Fruit fly (Drosophila melanogaster) whole organism, embryonic: ENCODE measurements around the gene CG8892.

Experiments used
- Aef1 ChIP-seq: fragments of 200-800 bp; sonication (Bioruptor generic); IDR thresholded peaks from 3 replicates; pipeline ENCODE4 v1.3.6; 2022; ENCODE audit warnings: missing biosample characterization, missing genetic modification characterization
- CG10431 ChIP-seq: fragments of 200-800 bp; sonication (Bioruptor generic); optimal IDR thresholded peaks from 3 replicates; lab custom pipeline; 2018; ENCODE audit warnings: missing biosample characterization, mild to moderate bottlenecking, missing genetic modification characterization
- CG10565 ChIP-seq: fragments of 200-800 bp; sonication (Bioruptor generic); optimal IDR thresholded peaks from 3 replicates; lab custom pipeline; 2016; ENCODE audit warnings: missing biosample characterization, mild to moderate bottlenecking, missing genetic modification characterization
- CG12659 ChIP-seq: fragments of 200-800 bp; sonication (Bioruptor generic); optimal IDR thresholded peaks from 3 replicates; lab custom pipeline; 2017; ENCODE audit warnings: mild to moderate bottlenecking, missing biosample characterization, missing genetic modification reagents, missing genetic modification characterization
- CG12744 ChIP-seq: fragments of 200-800 bp; sonication (Bioruptor generic); optimal IDR thresholded peaks from 2 replicates; lab custom pipeline; 2016; ENCODE audit warnings: missing biosample characterization, missing genetic modification characterization
- CG13424 ChIP-seq: fragments of 200-800 bp; sonication (Bioruptor generic); optimal IDR thresholded peaks from 2 replicates; lab custom pipeline; 2019; ENCODE audit warnings: missing biosample characterization, mild to moderate bottlenecking, missing genetic modification characterization, moderate library complexity
- CG14441 ChIP-seq: fragments of 200-800 bp; sonication (Bioruptor generic); IDR thresholded peaks from 2 replicates; pipeline ENCODE4 v1.3.6; 2022; ENCODE audit warnings: missing biosample characterization, missing genetic modification characterization
- CG15073 ChIP-seq: fragments of 200-800 bp; sonication (Bioruptor generic); optimal IDR thresholded peaks from 2 replicates; lab custom pipeline; 2016; ENCODE audit warnings: missing biosample characterization, missing genetic modification characterization
- CG15514 ChIP-seq: fragments of 200-800 bp; sonication (Bioruptor generic); optimal IDR thresholded peaks from 3 replicates; lab custom pipeline; 2017; ENCODE audit warnings: missing biosample characterization, missing genetic modification characterization, mild to moderate bottlenecking, moderate library complexity, missing genetic modification reagents
- CG17912 ChIP-seq: fragments of 200-800 bp; sonication (Bioruptor generic); optimal IDR thresholded peaks from 2 replicates; lab custom pipeline; 2018; ENCODE audit warnings: missing biosample characterization, mild to moderate bottlenecking, missing genetic modification characterization
- CG18599 ChIP-seq: fragments of 200-800 bp; sonication (Bioruptor generic); optimal IDR thresholded peaks from 3 replicates; lab custom pipeline; 2017; ENCODE audit warnings: missing biosample characterization, missing genetic modification characterization, mild to moderate bottlenecking, moderate library complexity, missing genetic modification reagents
- CG18619 ChIP-seq: fragments of 200-800 bp; sonication (Bioruptor generic); optimal IDR thresholded peaks from 3 replicates; lab custom pipeline; 2017; ENCODE audit warnings: missing biosample characterization, mild to moderate bottlenecking, missing genetic modification characterization
- CG2202 ChIP-seq: fragments of 200-800 bp; sonication (Bioruptor generic); optimal IDR thresholded peaks from 2 replicates; lab custom pipeline; 2018; ENCODE audit warnings: missing biosample characterization, mild to moderate bottlenecking, missing genetic modification characterization
- CG2889 ChIP-seq: fragments of 200-800 bp; sonication (Bioruptor generic); IDR thresholded peaks from 3 replicates; pipeline ENCODE4 v1.3.6; 2022; ENCODE audit warnings: missing biosample characterization, missing genetic modification characterization
- CG30403 ChIP-seq: fragments of 200-800 bp; sonication (Bioruptor generic); optimal IDR thresholded peaks from 3 replicates; lab custom pipeline; 2016; ENCODE audit warnings: missing biosample characterization, missing genetic modification characterization
- CG31365 ChIP-seq: fragments of 200-800 bp; sonication (Bioruptor generic); optimal IDR thresholded peaks from 2 replicates; lab custom pipeline; 2018; ENCODE audit warnings: missing biosample characterization, mild to moderate bottlenecking, missing genetic modification characterization
- CG32772 ChIP-seq: fragments of 200-800 bp; sonication (Bioruptor generic); IDR thresholded peaks from 2 replicates; pipeline ENCODE4 v1.3.6; 2022; ENCODE audit warnings: missing biosample characterization, missing genetic modification characterization
- CG6765 ChIP-seq: fragments of 200-800 bp; sonication (Bioruptor generic); optimal IDR thresholded peaks from 3 replicates; lab custom pipeline; 2017; ENCODE audit warnings: missing biosample characterization, mild to moderate bottlenecking, missing genetic modification characterization
- CG8089 ChIP-seq: fragments of 200-800 bp; sonication (Bioruptor generic); optimal IDR thresholded peaks from 3 replicates; lab custom pipeline; 2016; ENCODE audit warnings: missing biosample characterization, missing genetic modification characterization
- CoRest ChIP-seq: fragments of 200-800 bp; sonication (Bioruptor generic); optimal IDR thresholded peaks from 3 replicates; lab custom pipeline; 2018; ENCODE audit warnings: missing biosample characterization, mild to moderate bottlenecking, missing genetic modification characterization, moderate library complexity
- Dp ChIP-seq: fragments of 200-800 bp; sonication (Bioruptor generic); optimal IDR thresholded peaks from 2 replicates; lab custom pipeline; 2018; ENCODE audit warnings: missing biosample characterization, mild to moderate bottlenecking, missing genetic modification characterization, moderate library complexity
- Ets65A ChIP-seq: fragments of 200-800 bp; sonication (Bioruptor generic); peaks from one replicate; lab custom pipeline; 2016; ENCODE audit warnings: missing biosample characterization, missing genetic modification characterization
- H2.0 ChIP-seq: fragments of 200-800 bp; sonication (Bioruptor generic); IDR thresholded peaks from 2 replicates; pipeline ENCODE4 v1.3.6; 2022; ENCODE audit warnings: missing biosample characterization, missing genetic modification characterization
- HLHmδ ChIP-seq: fragments of 200-800 bp; sonication (Bioruptor generic); optimal IDR thresholded peaks from 2 replicates; lab custom pipeline; 2018; ENCODE audit warnings: missing biosample characterization, mild to moderate bottlenecking, missing genetic modification characterization, moderate library complexity
- Hand ChIP-seq: fragments of 200-800 bp; sonication (Bioruptor generic); optimal IDR thresholded peaks from 2 replicates; lab custom pipeline; 2017; ENCODE audit warnings: mild to moderate bottlenecking, missing biosample characterization, missing genetic modification reagents, missing genetic modification characterization
- Med ChIP-seq: fragments of 200-800 bp; sonication (Bioruptor generic); peaks from one replicate; lab custom pipeline; 2016; ENCODE audit warnings: missing biosample characterization, missing genetic modification characterization, mild to moderate bottlenecking, inconsistent platforms, moderate library complexity
- Mrtf ChIP-seq: fragments of 200-800 bp; sonication (Bioruptor generic); IDR thresholded peaks from 3 replicates; pipeline ENCODE4 v1.3.6; 2022; ENCODE audit warnings: missing biosample characterization, missing genetic modification characterization
- Nf-YA ChIP-seq: fragments of 200-800 bp; sonication (Bioruptor generic); IDR thresholded peaks from 2 replicates; pipeline ENCODE4 v1.3.6; 2022; ENCODE audit warnings: missing biosample characterization, missing genetic modification characterization
- Trl ChIP-seq, 3 experiments: fragments of >200 bp in 2 of 3; fragments of 200-800 bp in 1 of 3; sonication (Bioruptor generic) in 1 of 3; optimal IDR thresholded peaks; 2 replicates in 1 of 3; 3 replicates in 2 of 3; lab custom pipeline; 2016 to 2017; ENCODE audit warnings: missing biosample characterization in 1 of 3, missing genetic modification characterization in 1 of 3
- Xrp1 ChIP-seq: fragments of 200-800 bp; sonication (Bioruptor generic); IDR thresholded peaks from 2 replicates; pipeline ENCODE4 v1.3.6; 2022; ENCODE audit warnings: missing biosample characterization, missing genetic modification characterization
- aop ChIP-seq: fragments of 200-800 bp; sonication (Bioruptor generic); IDR thresholded peaks from 2 replicates; pipeline ENCODE4 v1.3.6; 2022; ENCODE audit warnings: missing biosample characterization, missing genetic modification characterization
- cato ChIP-seq: fragments of 200-800 bp; sonication (Bioruptor generic); optimal IDR thresholded peaks from 2 replicates; lab custom pipeline; 2016; ENCODE audit warnings: missing biosample characterization, missing genetic modification characterization, borderline replicate concordance
- dimm ChIP-seq: fragments of 200-800 bp; sonication (Bioruptor generic); IDR thresholded peaks from 2 replicates; pipeline ENCODE4 v1.3.6; 2022; ENCODE audit warnings: missing biosample characterization, missing genetic modification characterization
- eyg ChIP-seq: fragments of 200-800 bp; sonication (Bioruptor generic); optimal IDR thresholded peaks from 3 replicates; lab custom pipeline; 2016; ENCODE audit warnings: missing biosample characterization, missing genetic modification characterization
- fd64A ChIP-seq: fragments of 200-800 bp; sonication (Bioruptor generic); optimal IDR thresholded peaks from 3 replicates; lab custom pipeline; 2018; ENCODE audit warnings: missing biosample characterization, mild to moderate bottlenecking, missing genetic modification characterization
- fd96Cb ChIP-seq: fragments of 200-800 bp; sonication (Bioruptor generic); optimal IDR thresholded peaks from 2 replicates; lab custom pipeline; 2018; ENCODE audit warnings: missing biosample characterization, mild to moderate bottlenecking, missing genetic modification characterization, moderate library complexity
- ftz-f1 ChIP-seq: fragments of 200-800 bp; sonication (Bioruptor generic); optimal IDR thresholded peaks from 2 replicates; lab custom pipeline; 2016; ENCODE audit warnings: missing biosample characterization, missing genetic modification characterization
- gcm ChIP-seq: fragments of 200-800 bp; sonication (Bioruptor generic); optimal IDR thresholded peaks from 2 replicates; lab custom pipeline; 2019; ENCODE audit warnings: missing biosample characterization, mild to moderate bottlenecking, missing genetic modification characterization, moderate library complexity
- h ChIP-seq: fragments of >200 bp; optimal IDR thresholded peaks from 2 replicates; lab custom pipeline; 2017
- jigr1 ChIP-seq: fragments of 200-800 bp; sonication (Bioruptor generic); IDR thresholded peaks from 3 replicates; pipeline ENCODE4 v1.3.6; 2022; ENCODE audit warnings: missing biosample characterization, missing genetic modification characterization
- mld ChIP-seq: fragments of 200-800 bp; sonication (Bioruptor generic); IDR thresholded peaks from 3 replicates; pipeline ENCODE4 v1.3.6; 2022; ENCODE audit warnings: missing biosample characterization, missing genetic modification characterization; ENCODE audit not compliant: partially characterized antibody
- nerfin-1 ChIP-seq: fragments of 200-800 bp; sonication (Bioruptor generic); optimal IDR thresholded peaks from 3 replicates; lab custom pipeline; 2019; ENCODE audit warnings: missing biosample characterization, mild to moderate bottlenecking, missing genetic modification characterization, moderate library complexity
- pita ChIP-seq: fragments of 200-800 bp; sonication (Bioruptor generic); optimal IDR thresholded peaks from 2 replicates; lab custom pipeline; 2017; ENCODE audit warnings: missing biosample characterization, mild to moderate bottlenecking, missing genetic modification characterization
- pum ChIP-seq: fragments of 200-800 bp; sonication (Bioruptor generic); optimal IDR thresholded peaks from 2 replicates; lab custom pipeline; 2016; ENCODE audit warnings: missing biosample characterization, missing genetic modification characterization
- run ChIP-seq: fragments of 200-800 bp; sonication (Bioruptor generic); optimal IDR thresholded peaks from 3 replicates; lab custom pipeline; 2018; ENCODE audit warnings: missing biosample characterization, mild to moderate bottlenecking, missing genetic modification characterization
- salm ChIP-seq: fragments of 200-800 bp; sonication (Bioruptor generic); optimal IDR thresholded peaks from 2 replicates; lab custom pipeline; 2018; ENCODE audit warnings: missing biosample characterization, mild to moderate bottlenecking, missing genetic modification characterization
- sd ChIP-seq: fragments of 200-800 bp; sonication (Bioruptor generic); optimal IDR thresholded peaks from 3 replicates; lab custom pipeline; 2018; ENCODE audit warnings: missing biosample characterization, mild to moderate bottlenecking, missing genetic modification characterization, moderate library complexity
- slbo ChIP-seq: fragments of 200-800 bp; sonication (Bioruptor generic); IDR thresholded peaks from 2 replicates; pipeline ENCODE4 v1.3.6; 2022; ENCODE audit warnings: missing biosample characterization, missing genetic modification characterization
- ssp ChIP-seq: fragments of 200-800 bp; sonication (Bioruptor generic); IDR thresholded peaks from 2 replicates; pipeline ENCODE4 v1.3.6; 2022; ENCODE audit warnings: missing biosample characterization, missing genetic modification characterization
- tna ChIP-seq: fragments of 200-800 bp; sonication (Bioruptor generic); IDR thresholded peaks from 2 replicates; pipeline ENCODE4 v1.3.6; 2022; ENCODE audit warnings: missing biosample characterization, missing genetic modification characterization; ENCODE audit not compliant: partially characterized antibody
- toy ChIP-seq: fragments of 200-800 bp; sonication (Bioruptor generic); IDR thresholded peaks from 2 replicates; pipeline ENCODE4 v1.3.6; 2022; ENCODE audit warnings: missing biosample characterization, missing genetic modification characterization

The CG8892 gene

dm6 chr2L:4945300-4945699 lies 36.1 kb downstream of the CG8892 start, which contains the start of the genes mRpL24 and betaggt-I (continued):
- peak; percentile 90 for TF ChIP-seq CG17912 (GFP tag; lab: Kevin White, UChicago)
- TF ChIP-seq toy: peak; percentile 88
- peak; percentile 95 for TF ChIP-seq nerfin-1 (tag; lab: Kevin White, UChicago)
- TF ChIP-seq jigr1: peak; percentile 67; the same call in 2 of the 3 replicates
- peak; percentile 98 for TF ChIP-seq CG12659 (GFP tag; lab: Kevin White, UChicago)
- peak; percentile 77 for TF ChIP-seq Hand (GFP tag; lab: Kevin White, UChicago)
- TF ChIP-seq CG15514 (GFP tag; lab: Kevin White, UChicago): peak; percentile 92
- peak; percentile 93 for TF ChIP-seq CG6765
- peak; percentile 91 for TF ChIP-seq Mrtf (GFP tag; lab: Robert Waterston, UW)
- TF ChIP-seq ssp (GFP tag; lab: Robert Waterston, UW): peak; percentile 88
- peak; percentile 98 for TF ChIP-seq CoRest
- TF ChIP-seq Nf-YA: peak; percentile 90
- TF ChIP-seq CG15073 (GFP tag; lab: Kevin White, UChicago): peak; percentile 71
- TF ChIP-seq CG2202 (tag; lab: Kevin White, UChicago): peak; percentile 89
- TF ChIP-seq CG31365 (tag; lab: Kevin White, UChicago): peak; percentile 66
- peak; percentile 99 for TF ChIP-seq Xrp1
- peak; percentile 92 for TF ChIP-seq Med (GFP tag; lab: Kevin White, UChicago)
- peak; percentile 53 for TF ChIP-seq fd64A (GFP tag; lab: Kevin White, UChicago)
- peak; percentile 97 for TF ChIP-seq slbo
- TF ChIP-seq CG30403 (GFP tag; lab: Kevin White, UChicago): peak; percentile 98
- peak; percentile 71 for TF ChIP-seq CG10565
- no peak for TF ChIP-seq mld (GFP tag; lab: Robert Waterston, UW)
- TF ChIP-seq Dp (GFP tag; lab: Kevin White, UChicago): peak; percentile 25
- TF ChIP-seq gcm (GFP tag; lab: Kevin White, UChicago): peak; percentile 96
- peak; percentile 95 for TF ChIP-seq CG2889 (GFP tag; lab: Robert Waterston, UW)
- peak; percentile 89 for TF ChIP-seq cato
- peak; percentile 55 for TF ChIP-seq CG8089 (GFP tag; lab: Kevin White, UChicago)
- TF ChIP-seq run (tag; lab: Kevin White, UChicago): peak; percentile 88
- peak; percentile 78 for TF ChIP-seq CG12744
- peak; percentile 97 for TF ChIP-seq CG14441 (GFP tag; lab: Robert Waterston, UW)
- no peak for TF ChIP-seq tna
- TF ChIP-seq H2.0 (GFP tag; lab: Robert Waterston, UW): peak; percentile 97
- TF ChIP-seq ftz-f1: peak; percentile 49
- no peak for TF ChIP-seq h
- peak; percentile 94 for TF ChIP-seq Aef1
- peak; percentile 92 for TF ChIP-seq dimm (GFP tag; lab: Robert Waterston, UW)
- TF ChIP-seq HLHmδ (GFP tag; lab: Kevin White, UChicago): no peak
- peak; percentile 76 for TF ChIP-seq CG10431 (GFP tag; lab: Kevin White, UChicago)
- TF ChIP-seq sd (tag; lab: Kevin White, UChicago): peak; percentile 89
- TF ChIP-seq CG32772: peak; percentile 96
- no peak for TF ChIP-seq eyg
- peak; percentile 93 for TF ChIP-seq salm (tag; lab: Kevin White, UChicago)
- peak; percentile 98 for TF ChIP-seq CG13424 (tag; lab: Kevin White, UChicago)
- TF ChIP-seq fd96Cb (tag; lab: Kevin White, UChicago): peak; percentile 94
- TF ChIP-seq CG18599: peak; percentile 97
- peak; percentile 93 for TF ChIP-seq CG18619 (GFP tag; lab: Kevin White, UChicago)
- peak; percentile 94 for TF ChIP-seq Ets65A (GFP tag; lab: Kevin White, UChicago)
- peak; percentile 87 for TF ChIP-seq aop (GFP tag; lab: Robert Waterston, UW)
- TF ChIP-seq Trl (optimal IDR thresholded peaks at IDR 0.05; lab: Kevin White, UChicago): no peak
- TF ChIP-seq Trl (GFP tag; optimal IDR thresholded peaks at IDR 0.05; lab: Kevin White, UChicago): peak; percentile 74
- TF ChIP-seq pita (GFP tag; lab: Kevin White, UChicago): no peak
- TF ChIP-seq pum (GFP tag; lab: Kevin White, UChicago): peak; percentile 80
